Fruit fly (Drosophila melanogaster) whole organism, embryonic: Measurements from ENCODE around the gene Sec24CD.

Experiments used
- ATbp ChIP-seq: fragments of 200-800 bp; sonication (Bioruptor generic); optimal IDR thresholded peaks from 2 replicates; lab custom pipeline; 2017; ENCODE audit warnings: missing biosample characterization, mild to moderate bottlenecking, missing genetic modification characterization, missing genetic modification reagents
- Ada2b ChIP-seq: fragments of 200-800 bp; sonication (Bioruptor generic); IDR thresholded peaks from 2 replicates; pipeline ENCODE4 v1.3.6; 2022; ENCODE audit warnings: missing biosample characterization, missing genetic modification characterization
- Adf1 ChIP-seq: fragments of 200-800 bp; sonication (Bioruptor generic); IDR thresholded peaks from 2 replicates; pipeline ENCODE4 v1.3.6; 2022; ENCODE audit warnings: missing biosample characterization, missing genetic modification characterization
- Bdp1 ChIP-seq: fragments of 200-800 bp; sonication (Bioruptor generic); optimal IDR thresholded peaks from 3 replicates; lab custom pipeline; 2016; ENCODE audit warnings: missing biosample characterization, missing genetic modification characterization
- CG1024 ChIP-seq: fragments of 200-800 bp; sonication (Bioruptor generic); IDR thresholded peaks from 2 replicates; pipeline ENCODE4 v1.3.6; 2022; ENCODE audit warnings: missing biosample characterization, missing genetic modification characterization
- CG11723 ChIP-seq: fragments of 200-800 bp; sonication (Bioruptor generic); optimal IDR thresholded peaks from 2 replicates; lab custom pipeline; 2017; ENCODE audit warnings: missing biosample characterization, mild to moderate bottlenecking, missing genetic modification characterization
- CG1233 ChIP-seq: fragments of 200-800 bp; sonication (Bioruptor generic); optimal IDR thresholded peaks from 4 replicates; lab custom pipeline; 2018; ENCODE audit warnings: missing biosample characterization, mild to moderate bottlenecking, missing genetic modification characterization
- CG14965 ChIP-seq: fragments of 200-800 bp; sonication (Bioruptor generic); optimal IDR thresholded peaks from 2 replicates; lab custom pipeline; 2016; ENCODE audit warnings: missing biosample characterization, missing genetic modification characterization, borderline replicate concordance
- CG1529 ChIP-seq: fragments of 200-800 bp; sonication (Bioruptor generic); optimal IDR thresholded peaks from 3 replicates; lab custom pipeline; 2018; ENCODE audit warnings: missing biosample characterization, missing genetic modification characterization
- CG1603 ChIP-seq: fragments of 200-800 bp; sonication (Bioruptor generic); optimal IDR thresholded peaks from 2 replicates; lab custom pipeline; 2019; ENCODE audit warnings: missing biosample characterization, mild to moderate bottlenecking, missing genetic modification characterization, moderate library complexity
- CG17328 ChIP-seq: fragments of 200-800 bp; sonication (Bioruptor generic); IDR thresholded peaks from 2 replicates; pipeline ENCODE4 v1.3.6; 2022; ENCODE audit warnings: missing biosample characterization, missing genetic modification characterization
- CG17829 ChIP-seq: fragments of 200-800 bp; optimal IDR thresholded peaks from 2 replicates; lab custom pipeline; 2019; ENCODE audit warnings: missing biosample characterization, mild to moderate bottlenecking, missing genetic modification characterization, moderate library complexity
- CG18764 ChIP-seq: fragments of 200-800 bp; sonication (Bioruptor generic); optimal IDR thresholded peaks from 3 replicates; lab custom pipeline; 2016; ENCODE audit warnings: missing biosample characterization, missing genetic modification characterization
- CG2875 ChIP-seq: fragments of 200-800 bp; sonication (Bioruptor generic); optimal IDR thresholded peaks from 2 replicates; lab custom pipeline; 2017; ENCODE audit warnings: missing biosample characterization, mild to moderate bottlenecking, missing genetic modification characterization, missing genetic modification reagents
- CG31388 ChIP-seq: fragments of 200-800 bp; sonication (Bioruptor generic); optimal IDR thresholded peaks from 2 replicates; lab custom pipeline; 2016; ENCODE audit warnings: missing biosample characterization, missing genetic modification characterization
- CG4360 ChIP-seq: fragments of 200-800 bp; sonication (Bioruptor generic); IDR thresholded peaks from 2 replicates; pipeline ENCODE4 v1.3.6; 2022; ENCODE audit warnings: missing biosample characterization, missing genetic modification characterization
- CG8281 ChIP-seq: fragments of 200-800 bp; sonication (Bioruptor generic); optimal IDR thresholded peaks from 2 replicates; lab custom pipeline; 2018; ENCODE audit warnings: missing biosample characterization, mild to moderate bottlenecking, missing genetic modification characterization, moderate library complexity
- CG8765 ChIP-seq: fragments of 200-800 bp; sonication (Bioruptor generic); IDR thresholded peaks from 2 replicates; pipeline ENCODE4 v1.3.6; 2022; ENCODE audit warnings: missing biosample characterization, missing genetic modification characterization
- CG9609 ChIP-seq: fragments of 200-800 bp; sonication (Bioruptor generic); optimal IDR thresholded peaks from 3 replicates; lab custom pipeline; 2016; ENCODE audit warnings: missing biosample characterization, missing genetic modification characterization
- CG9932 ChIP-seq: fragments of 200-800 bp; sonication (Bioruptor generic); IDR thresholded peaks from 2 replicates; pipeline ENCODE4 v1.3.6; 2022; ENCODE audit warnings: missing biosample characterization, missing genetic modification characterization
- E2f1 ChIP-seq: fragments of 200-800 bp; sonication (Bioruptor generic); IDR thresholded peaks from 2 replicates; pipeline ENCODE4 v1.3.6; 2022; ENCODE audit warnings: missing biosample characterization, missing genetic modification characterization
- HLHmδ ChIP-seq: fragments of 200-800 bp; sonication (Bioruptor generic); optimal IDR thresholded peaks from 2 replicates; lab custom pipeline; 2018; ENCODE audit warnings: missing biosample characterization, mild to moderate bottlenecking, missing genetic modification characterization, moderate library complexity
- Mrtf ChIP-seq: fragments of 200-800 bp; sonication (Bioruptor generic); IDR thresholded peaks from 3 replicates; pipeline ENCODE4 v1.3.6; 2022; ENCODE audit warnings: missing biosample characterization, missing genetic modification characterization
- NC2β ChIP-seq: fragments of 200-800 bp; sonication (Bioruptor generic); optimal IDR thresholded peaks from 2 replicates; lab custom pipeline; 2016; ENCODE audit warnings: missing biosample characterization, missing genetic modification characterization
- Nf-YA ChIP-seq: fragments of 200-800 bp; sonication (Bioruptor generic); IDR thresholded peaks from 2 replicates; pipeline ENCODE4 v1.3.6; 2022; ENCODE audit warnings: missing biosample characterization, missing genetic modification characterization
- Optix ChIP-seq: fragments of 200-800 bp; sonication (Bioruptor generic); IDR thresholded peaks from 3 replicates; pipeline ENCODE4 v1.3.6; 2022; ENCODE audit warnings: missing biosample characterization, missing genetic modification characterization
- Pdp1 ChIP-seq, 2 experiments: fragments of 200-800 bp; sonication (Bioruptor generic); optimal IDR thresholded peaks; 3 replicates each; lab custom pipeline; 2016; ENCODE audit warnings: missing biosample characterization in 2 of 2, missing genetic modification characterization in 2 of 2, mild to moderate bottlenecking in 1 of 2, moderate library complexity in 1 of 2
- Ptx1 ChIP-seq: fragments of 200-800 bp; sonication (Bioruptor generic); IDR thresholded peaks from 2 replicates; pipeline ENCODE4 v1.3.6; 2022; ENCODE audit warnings: missing biosample characterization, missing genetic modification characterization
- Sry-δ ChIP-seq: fragments of 200-800 bp; sonication (Bioruptor generic); optimal IDR thresholded peaks from 2 replicates; lab custom pipeline; 2016; ENCODE audit warnings: missing biosample characterization, missing genetic modification characterization
- Xrp1 ChIP-seq: fragments of 200-800 bp; sonication (Bioruptor generic); IDR thresholded peaks from 2 replicates; pipeline ENCODE4 v1.3.6; 2022; ENCODE audit warnings: missing biosample characterization, missing genetic modification characterization
- az2 ChIP-seq: fragments of 200-800 bp; sonication (Bioruptor generic); optimal IDR thresholded peaks from 3 replicates; lab custom pipeline; 2016; ENCODE audit warnings: missing biosample characterization, missing genetic modification characterization
- cato ChIP-seq: fragments of 200-800 bp; sonication (Bioruptor generic); optimal IDR thresholded peaks from 2 replicates; lab custom pipeline; 2016; ENCODE audit warnings: missing biosample characterization, missing genetic modification characterization, borderline replicate concordance
- chm ChIP-seq: fragments of 200-800 bp; sonication (Bioruptor generic); IDR thresholded peaks from 2 replicates; pipeline ENCODE4 v1.3.6; 2022; ENCODE audit warnings: missing biosample characterization, missing genetic modification characterization
- croc ChIP-seq: fragments of 200-800 bp; sonication (Bioruptor generic); conservative IDR thresholded peaks from 3 replicates; pipeline ENCODE4 v1.3.6; 2022; ENCODE audit warnings: missing biosample characterization, missing genetic modification characterization
- dmrt11E ChIP-seq: fragments of 200-800 bp; sonication (Bioruptor generic); optimal IDR thresholded peaks from 3 replicates; lab custom pipeline; 2018; ENCODE audit warnings: missing biosample characterization, mild to moderate bottlenecking, missing genetic modification characterization, moderate library complexity
- ftz-f1 ChIP-seq: fragments of 200-800 bp; sonication (Bioruptor generic); optimal IDR thresholded peaks from 2 replicates; lab custom pipeline; 2016; ENCODE audit warnings: missing biosample characterization, missing genetic modification characterization
- hbn ChIP-seq: fragments of 200-800 bp; sonication (Bioruptor generic); IDR thresholded peaks from 2 replicates; pipeline ENCODE4 v1.3.6; 2022; ENCODE audit warnings: missing biosample characterization, missing genetic modification characterization; ENCODE audit not compliant: partially characterized antibody
- lola ChIP-seq, 3 experiments: fragments of >200 bp in 2 of 3; fragments of 200-800 bp in 1 of 3; sonication (Bioruptor generic) in 1 of 3; optimal IDR thresholded peaks; 2 replicates each; lab custom pipeline; 2017 to 2019; ENCODE audit warnings: missing biosample characterization in 3 of 3, missing genetic modification characterization in 3 of 3, mild to moderate bottlenecking in 1 of 3, moderate library complexity in 1 of 3
- odd ChIP-seq: fragments of 200-800 bp; sonication (Bioruptor generic); optimal IDR thresholded peaks from 2 replicates; lab custom pipeline; 2017; ENCODE audit warnings: missing biosample characterization, mild to moderate bottlenecking, missing genetic modification characterization
- prd ChIP-seq, 3 experiments: fragments of >200 bp in 2 of 3; fragments of 200-800 bp in 1 of 3; sonication (Bioruptor generic) in 1 of 3; optimal IDR thresholded peaks in 2 of 3; IDR thresholded peaks in 1 of 3; 2 replicates in 2 of 3; 3 replicates in 1 of 3; pipeline versions ENCODE4 v1.3.6 to Lab custom; 2017 to 2022; ENCODE audit warnings: missing biosample characterization in 1 of 3, missing genetic modification characterization in 1 of 3
- pzg ChIP-seq: fragments of 200-800 bp; sonication (Bioruptor generic); optimal IDR thresholded peaks from 3 replicates; lab custom pipeline; 2018; ENCODE audit warnings: missing biosample characterization, mild to moderate bottlenecking, missing genetic modification characterization, moderate library complexity
- run ChIP-seq: fragments of 200-800 bp; sonication (Bioruptor generic); optimal IDR thresholded peaks from 3 replicates; lab custom pipeline; 2018; ENCODE audit warnings: missing biosample characterization, mild to moderate bottlenecking, missing genetic modification characterization
- so ChIP-seq: fragments of 200-800 bp; sonication (Bioruptor generic); IDR thresholded peaks from 3 replicates; pipeline ENCODE4 v1.3.6; 2022; ENCODE audit warnings: missing biosample characterization, missing genetic modification characterization
- stwl ChIP-seq: fragments of 200-800 bp; sonication (Bioruptor generic); optimal IDR thresholded peaks from 3 replicates; lab custom pipeline; 2018; ENCODE audit warnings: missing biosample characterization, mild to moderate bottlenecking, missing genetic modification characterization, moderate library complexity
- tgo ChIP-seq: fragments of 200-800 bp; sonication (Bioruptor generic); IDR thresholded peaks from 3 replicates; pipeline ENCODE4 v1.3.6; 2022; ENCODE audit warnings: missing biosample characterization, missing genetic modification characterization
- trh ChIP-seq: fragments of 200-800 bp; sonication (Bioruptor generic); optimal IDR thresholded peaks from 2 replicates; lab custom pipeline; 2016; ENCODE audit warnings: missing biosample characterization, missing genetic modification characterization
- ttk ChIP-seq: fragments of 200-800 bp; sonication (Bioruptor generic); IDR thresholded peaks from 2 replicates; pipeline ENCODE4 v2.1.2; 2022; ENCODE audit warnings: missing biosample characterization, missing genetic modification characterization
- unpg ChIP-seq: fragments of 200-800 bp; sonication (Bioruptor generic); optimal IDR thresholded peaks from 3 replicates; lab custom pipeline; 2018; ENCODE audit warnings: missing biosample characterization, mild to moderate bottlenecking, missing genetic modification characterization, moderate library complexity
- vvl ChIP-seq: fragments of 200-800 bp; sonication (Bioruptor generic); IDR thresholded peaks from 2 replicates; pipeline ENCODE4 v1.3.6; 2022; ENCODE audit warnings: missing biosample characterization, missing genetic modification characterization

Sec24CD gene

dm6 chr2L:2182735-2183340 is 53.8 kb downstream of the Sec24CD start (continued):
- TF ChIP-seq dmrt11E (tag; lab: Kevin White, UChicago) (peak; percentile 97), ftz-f1 (GFP tag; lab: Kevin White, UChicago) (no peak), Optix (GFP tag; lab: Robert Waterston, UW) (peak; percentile 72; the same call in 2 of the 3 replicates), lola (GFP tag; optimal IDR thresholded peaks at IDR 0.05; lab: Kevin White, UChicago) (peak in 1 of 3 experiments; percentile 92), CG31388 (no peak), odd (GFP tag; lab: Kevin White, UChicago) (no peak), CG1024 (GFP tag; lab: Robert Waterston, UW) (peak; percentile 58), Sry-δ (GFP tag; lab: Kevin White, UChicago) (peak; percentile 7), chm (GFP tag; lab: Robert Waterston, UW) (peak; percentile 81; the same call in 1 of the 2 replicates), prd (optimal IDR thresholded peaks at IDR 0.05; lab: Kevin White, UChicago) (no peak), prd (GFP tag; IDR thresholded peaks at IDR 0.05; lab: Robert Waterston, UW) (peak; percentile 80), E2f1 (GFP tag; lab: Robert Waterston, UW) (peak; percentile 28; the same call in 1 of the 2 replicates), Adf1 (GFP tag; lab: Robert Waterston, UW) (no peak), CG9932 (GFP tag; lab: Robert Waterston, UW) (no peak), vvl (GFP tag; lab: Robert Waterston, UW) (peak; percentile 75), Mrtf (0 out of 3 replicates have a peak, but pooled peaks have one; percentile 23), tgo (peak; percentile 17; the same call in 1 of the 3 replicates), CG8765 (GFP tag; lab: Robert Waterston, UW) (peak; percentile 91), NC2β (GFP tag; lab: Kevin White, UChicago) (peak; percentile 76), CG8281 (tag; lab: Kevin White, UChicago) (no peak), CG14965 (GFP tag; lab: Kevin White, UChicago) (no peak), CG11723 (GFP tag; lab: Kevin White, UChicago) (peak; percentile 20), CG1233 (GFP tag; lab: Kevin White, UChicago) (peak; percentile 62), CG4360 (peak; percentile 49), CG1529 (GFP tag; lab: Kevin White, UChicago) (peak; percentile 47), Nf-YA (GFP tag; lab: Robert Waterston, UW) (0 out of 2 replicates have a peak, but pooled peaks have one; percentile 26), CG17328 (GFP tag; lab: Robert Waterston, UW) (peak; percentile 88), ttk (GFP tag; lab: Robert Waterston, UW) (no peak), CG1603 (peak; percentile 92), croc (GFP tag; lab: Robert Waterston, UW) (peak; percentile 71), run (no peak), pzg (no peak), CG2875 (GFP tag; lab: Kevin White, UChicago) (peak; percentile 61), ATbp (GFP tag; lab: Kevin White, UChicago) (no peak), cato (GFP tag; lab: Kevin White, UChicago) (peak; percentile 25), Pdp1 (GFP tag; optimal IDR thresholded peaks at IDR 0.05; lab: Kevin White, UChicago) (peak; percentile 45 to 49), trh (GFP tag; lab: Kevin White, UChicago) (peak; percentile 44), hbn (GFP tag; lab: Robert Waterston, UW) (no peak), CG17829 (tag; lab: Kevin White, UChicago) (peak; percentile 85), CG9609 (GFP tag; lab: Kevin White, UChicago) (peak; percentile 54), Ptx1 (GFP tag; lab: Robert Waterston, UW) (0 out of 2 replicates have a peak, but pooled peaks have one; percentile 10), az2 (GFP tag; lab: Kevin White, UChicago) (peak; percentile 51), Ada2b (GFP tag; lab: Robert Waterston, UW) (peak; percentile 18; the same call in 1 of the 2 replicates), HLHmδ (GFP tag; lab: Kevin White, UChicago) (peak; percentile 51), Bdp1 (peak; percentile 40), unpg (peak; percentile 65), so (GFP tag; lab: Robert Waterston, UW) (0 out of 3 replicates have a peak, but pooled peaks have one; percentile 38), CG18764 (GFP tag; lab: Kevin White, UChicago) (peak; percentile 35), stwl (tag; lab: Kevin White, UChicago) (peak; percentile 57), Xrp1 (GFP tag; lab: Robert Waterston, UW) (peak; percentile 93)
